Fruit fly (Drosophila melanogaster) whole organism, embryonic: Measurements from ENCODE around the gene Bicra.

Experiments
- CG13296 ChIP-seq: fragments of 200-800 bp; sonication (Bioruptor generic); optimal IDR thresholded peaks from 3 replicates; lab custom pipeline; 2018; ENCODE audit warnings: missing biosample characterization, mild to moderate bottlenecking, missing genetic modification characterization
- CG9727 ChIP-seq: fragments of 200-800 bp; sonication (Bioruptor generic); optimal IDR thresholded peaks from 3 replicates; lab custom pipeline; 2017; ENCODE audit warnings: missing biosample characterization, mild to moderate bottlenecking, missing genetic modification characterization
- CkIIα-i1 ChIP-seq: fragments of 200-800 bp; sonication (Bioruptor generic); IDR thresholded peaks from 2 replicates; pipeline ENCODE4 v1.3.6; 2022; ENCODE audit warnings: missing biosample characterization, missing genetic modification characterization

dm6 chr3R:29122817-29123611 is 60.2 kb downstream of the Bicra start, which contains the start of the genes yem and Ctl2:
- TF ChIP-seq CG13296 (GFP tag; lab: Kevin White, UChicago) (peak; percentile 17), CG9727 (peak; percentile 73), CkIIα-i1 (no peak)
